Worm (Caenorhabditis elegans) whole organism, late embryonic: ENCODE results near the gene Y57G11B.6.

Experiments
- ama-1 ChIP-seq: fragments of 150-350 bp; optimal IDR thresholded peaks from 2 replicates; lab custom pipeline; 2014
- hlh-6 ChIP-seq: sonication (generic microtip); optimal IDR thresholded peaks from 2 replicates; lab custom pipeline; 2016; ENCODE audit warnings: missing genotype, missing genetic modification characterization, missing compliant biosample characterization
- pax-1 ChIP-seq: fragments of 150-350 bp; optimal IDR thresholded peaks from 2 replicates; lab custom pipeline; 2014; ENCODE audit warnings: missing biosample characterization, missing genetic modification characterization
- unc-42 ChIP-seq: sonication (generic microtip); optimal IDR thresholded peaks from 2 replicates; lab custom pipeline; 2016; ENCODE audit warnings: missing genotype, missing genetic modification characterization, missing compliant biosample characterization

ce11 chrIV:14547292-14547691 lies 7.4 kb downstream of the Y57G11B.6 start:
- TF ChIP-seq hlh-6 (tag; lab: Kevin White, UChicago) (no peak), pax-1 (tag; lab: Kevin White, UChicago) (no peak), unc-42 (tag; lab: Kevin White, UChicago) (no peak), ama-1 (no peak)
